Worm (Caenorhabditis elegans) whole organism, L2 larva: Measurements from ENCODE around the gene C53B7.6.

Experiments
- C34F6.9 ChIP-seq: fragments of 150-350 bp; optimal IDR thresholded peaks from 2 replicates; lab custom pipeline; 2014; ENCODE audit warnings: missing biosample characterization, missing genetic modification characterization
- F13H6.1 ChIP-seq: sonication (generic microtip); optimal IDR thresholded peaks from 2 replicates; lab custom pipeline; 2016; ENCODE audit warnings: missing genetic modification characterization, missing compliant biosample characterization
- Y55F3AM.14 ChIP-seq: fragments of 200-800 bp; sonication (Bioruptor generic); optimal IDR thresholded peaks from 2 replicates; lab custom pipeline; 2018; ENCODE audit warnings: mild to moderate bottlenecking, missing genetic modification characterization, missing compliant biosample characterization
- alr-1 ChIP-seq: fragments of 150-350 bp; optimal IDR thresholded peaks from 2 replicates; lab custom pipeline; 2014; ENCODE audit warnings: missing biosample characterization, missing genetic modification characterization
- ceh-16 ChIP-seq: fragments of 150-350 bp; optimal IDR thresholded peaks from 2 replicates; lab custom pipeline; 2014; ENCODE audit warnings: missing biosample characterization, missing genetic modification characterization
- elt-1 ChIP-seq: fragments of 150-350 bp; optimal IDR thresholded peaks from 2 replicates; lab custom pipeline; 2014; ENCODE audit warnings: missing biosample characterization, missing genetic modification characterization
- fos-1 ChIP-seq: fragments of 150-350 bp; optimal IDR thresholded peaks from 2 replicates; lab custom pipeline; 2014; ENCODE audit warnings: missing biosample characterization, missing genetic modification characterization
- gmeb-1 ChIP-seq: fragments of 150-350 bp; optimal IDR thresholded peaks from 2 replicates; lab custom pipeline; 2014; ENCODE audit warnings: missing biosample characterization, missing genetic modification characterization
- lin-13 ChIP-seq: fragments of 150-350 bp; optimal IDR thresholded peaks from 2 replicates; lab custom pipeline; 2014; ENCODE audit warnings: missing biosample characterization, missing genetic modification reagents, missing genetic modification characterization
- lsy-2 ChIP-seq, 2 experiments: fragments of 150-350 bp in 1 of 2; sonication (generic microtip) in 1 of 2; optimal IDR thresholded peaks; 2 replicates each; lab custom pipeline; 2014 to 2017; ENCODE audit warnings: missing biosample characterization in 2 of 2, missing genetic modification characterization in 2 of 2
- mab-5 ChIP-seq: fragments of 150-350 bp; optimal IDR thresholded peaks from 2 replicates; lab custom pipeline; 2014; ENCODE audit warnings: missing biosample characterization, missing genetic modification characterization
- mbf-1 ChIP-seq: sonication (generic microtip); optimal IDR thresholded peaks from 2 replicates; lab custom pipeline; 2017; ENCODE audit warnings: missing biosample characterization, missing genetic modification characterization
- mdl-1 ChIP-seq, 2 experiments: fragments of 150-350 bp in 1 of 2; sonication (generic microtip) in 1 of 2; optimal IDR thresholded peaks; 2 replicates each; lab custom pipeline; 2017; ENCODE audit warnings: missing biosample characterization in 2 of 2, missing genetic modification characterization in 2 of 2
- nhr-129 ChIP-seq: fragments of 150-350 bp; optimal IDR thresholded peaks from 2 replicates; lab custom pipeline; 2014; ENCODE audit warnings: missing biosample characterization, missing genetic modification characterization
- skn-1 ChIP-seq: sonication (generic microtip); optimal IDR thresholded peaks from 2 replicates; lab custom pipeline; 2017; ENCODE audit warnings: missing biosample characterization, missing genetic modification characterization
- sma-9 ChIP-seq, 2 experiments: fragments of 150-350 bp in 1 of 2; sonication (generic microtip) in 1 of 2; optimal IDR thresholded peaks; 2 replicates each; lab custom pipeline; 2014 to 2016; ENCODE audit warnings: missing genetic modification characterization in 2 of 2, mild to moderate bottlenecking in 1 of 2, missing biosample characterization in 1 of 2, missing compliant biosample characterization in 1 of 2, missing genetic modification reagents in 1 of 2, moderate library complexity in 1 of 2
- snpc-4 ChIP-seq: fragments of 150-350 bp; optimal IDR thresholded peaks from 2 replicates; lab custom pipeline; 2014; ENCODE audit warnings: missing biosample characterization, missing genetic modification characterization
- unc-39 ChIP-seq: fragments of 150-350 bp; optimal IDR thresholded peaks from 2 replicates; lab custom pipeline; 2014; ENCODE audit warnings: missing biosample characterization, missing genetic modification characterization
- unc-55 ChIP-seq: fragments of 150-350 bp; sonication (generic microtip); optimal IDR thresholded peaks from 3 replicates; lab custom pipeline; 2014; ENCODE audit warnings: missing biosample characterization, missing genetic modification reagents, missing genetic modification characterization
- unc-62 ChIP-seq: fragments of 150-350 bp; optimal IDR thresholded peaks from 2 replicates; lab custom pipeline; 2014; ENCODE audit warnings: missing biosample characterization, missing genetic modification reagents, missing genetic modification characterization
- ztf-4 ChIP-seq: fragments of 150-350 bp; optimal IDR thresholded peaks from 2 replicates; lab custom pipeline; 2014; ENCODE audit warnings: missing biosample characterization, missing genetic modification characterization

Gene C53B7.6

DNA sequence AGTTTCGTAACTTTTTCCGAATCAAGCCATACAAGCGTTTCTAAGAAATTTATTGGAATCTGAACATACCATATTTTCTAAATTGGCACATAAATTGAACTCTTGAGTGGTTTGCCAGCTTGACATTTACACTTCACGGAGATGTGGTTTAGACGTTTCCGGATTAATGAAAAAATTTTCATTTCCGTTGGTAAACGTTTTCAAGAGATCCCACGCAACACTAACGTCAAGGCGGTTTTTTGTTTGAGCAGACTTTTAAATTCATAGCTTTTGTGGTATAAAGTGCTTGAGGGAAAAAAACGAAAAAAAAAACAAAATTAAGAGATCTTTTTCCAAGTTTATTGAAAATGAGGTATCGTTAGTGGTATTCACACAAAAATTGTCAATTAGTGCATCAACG lies 33.4 kb downstream of the C53B7.6 start, which contains the start of gene F41B4.2:
F41B4.2 (minus strand) TSS at position 101 of the 400 bp plus-strand sequence.
- no peak for TF ChIP-seq mdl-1 (tag; optimal IDR thresholded peaks at IDR 0.05; lab: Kevin White, UChicago)
- TF ChIP-seq elt-1 (tag; lab: Kevin White, UChicago), result no peak
- no peak for TF ChIP-seq lin-13
- TF ChIP-seq ceh-16 (tag; lab: Kevin White, UChicago), result no peak

DNA sequence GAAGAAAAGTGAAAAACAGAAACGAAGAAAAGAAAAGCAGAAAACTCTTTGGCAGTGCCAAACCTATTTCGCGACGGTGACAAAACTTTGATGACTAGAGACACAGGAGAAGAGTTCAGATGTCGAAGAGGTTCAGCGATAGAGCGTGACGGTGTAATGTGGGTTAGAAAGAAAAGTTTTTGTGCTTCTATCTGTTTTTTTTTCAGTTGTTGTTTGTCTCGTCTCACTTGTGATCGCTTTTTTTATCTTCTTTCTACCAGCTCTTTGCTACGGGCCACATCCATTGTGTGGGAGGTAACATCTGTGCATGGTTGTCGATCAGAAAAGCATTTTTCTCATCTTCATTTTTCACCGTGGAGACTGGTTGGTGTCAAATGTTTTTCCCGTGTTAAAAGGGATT lies 42.7 kb downstream of the C53B7.6 start, which contains the start of gene F41B4.1:
F41B4.1 (minus strand) TSS at position 23 of the 400 bp plus-strand sequence.
- TF ChIP-seq mab-5 (tag; lab: Kevin White, UChicago) (no peak), sma-9 (GFP tag; optimal IDR thresholded peaks at IDR 0.05; lab: Kevin White, UChicago) (peak; percentile 59), sma-9 (tag; optimal IDR thresholded peaks at IDR 0.05; lab: Kevin White, UChicago) (no peak), nhr-129 (tag; lab: Kevin White, UChicago) (peak; percentile 53), F13H6.1 (tag; lab: Kevin White, UChicago) (peak; percentile 70), C34F6.9 (peak; percentile 33), ztf-4 (peak; percentile 21), unc-62 (GFP tag; lab: Kevin White, UChicago) (no peak), lsy-2 (tag; optimal IDR thresholded peaks at IDR 0.05; lab: Kevin White, UChicago) (peak in 1 of 2 experiments; percentile 57)

DNA sequence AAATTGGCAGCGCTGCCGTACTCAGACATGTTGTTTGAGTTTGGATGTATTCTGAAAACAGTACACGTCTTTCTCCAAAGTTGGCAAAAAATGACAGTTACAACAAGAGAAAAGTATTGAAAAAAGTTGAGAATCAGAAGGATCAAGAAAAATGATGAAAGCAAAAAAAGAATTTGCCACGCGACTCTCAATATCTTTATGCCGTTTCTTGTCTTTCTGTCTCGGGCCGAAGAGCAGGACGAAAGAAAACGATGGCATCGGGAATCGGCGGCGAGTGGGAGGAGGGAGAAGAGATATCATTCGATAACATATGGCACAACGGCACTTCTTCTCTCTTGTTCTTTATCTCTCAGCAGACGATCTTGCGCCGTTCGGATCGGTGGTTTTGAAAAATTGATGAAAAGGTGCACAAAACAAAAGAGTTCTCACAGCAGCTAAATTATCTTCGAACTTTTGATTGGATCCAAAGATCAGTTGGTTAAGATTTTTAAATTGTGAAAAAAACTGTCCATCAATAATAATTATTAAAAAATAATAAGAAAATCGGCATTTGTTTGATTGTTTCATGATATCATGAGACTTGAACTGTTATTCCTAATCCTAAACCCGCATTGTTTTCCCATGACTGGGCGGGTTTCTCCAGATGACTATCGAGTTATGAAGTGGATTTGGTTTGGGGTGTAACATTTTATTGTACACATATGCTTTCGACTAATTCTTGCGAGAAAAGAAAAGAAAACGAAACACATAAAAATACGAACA lies 45.2 kb downstream of the C53B7.6 start, which contains the start of gene gei-15:
gei-15 (minus strand) TSS at position 51 of the 762 bp plus-strand sequence.
- TF ChIP-seq alr-1 (tag; lab: Kevin White, UChicago) (no peak), lsy-2 (tag; optimal IDR thresholded peaks at IDR 0.05; lab: Kevin White, UChicago) (no peak), F13H6.1 (tag; lab: Kevin White, UChicago) (peak; percentile 29), sma-9 (GFP tag; optimal IDR thresholded peaks at IDR 0.05; lab: Kevin White, UChicago) (peak; percentile 30), sma-9 (tag; optimal IDR thresholded peaks at IDR 0.05; lab: Kevin White, UChicago) (no peak), mbf-1 (tag; lab: Kevin White, UChicago) (no peak), unc-39 (tag; lab: Kevin White, UChicago) (no peak), nhr-129 (tag; lab: Kevin White, UChicago) (peak; percentile 25)

DNA sequence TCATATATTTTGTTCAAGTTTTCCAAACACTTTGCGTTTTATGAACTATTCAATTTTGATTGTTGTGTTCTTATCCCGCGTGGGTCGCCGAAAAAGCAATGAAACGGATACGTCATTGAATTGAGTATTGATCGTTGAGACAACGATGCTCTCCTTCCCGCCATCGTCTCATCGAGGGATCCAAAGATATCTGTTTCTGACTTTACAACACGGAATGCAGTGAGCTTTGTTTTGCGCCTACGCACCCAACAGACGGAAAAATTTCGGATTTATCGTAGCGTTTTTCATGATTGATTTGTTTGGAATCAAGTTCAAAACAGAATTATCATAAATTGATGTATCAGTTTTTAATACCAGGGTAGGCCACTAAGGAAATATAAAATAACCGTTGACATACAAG lies 46.0 kb downstream of the C53B7.6 start:
- TF ChIP-seq sma-9 (GFP tag; optimal IDR thresholded peaks at IDR 0.05; lab: Kevin White, UChicago), result peak; percentile 21
- TF ChIP-seq sma-9 (tag; optimal IDR thresholded peaks at IDR 0.05; lab: Kevin White, UChicago), result no peak
- peak; percentile 27 for TF ChIP-seq nhr-129 (tag; lab: Kevin White, UChicago)
- TF ChIP-seq skn-1 (tag; lab: Kevin White, UChicago), result no peak
- peak; percentile 18 for TF ChIP-seq F13H6.1 (tag; lab: Kevin White, UChicago)
- TF ChIP-seq, all 48 proteins: peak for 3

DNA sequence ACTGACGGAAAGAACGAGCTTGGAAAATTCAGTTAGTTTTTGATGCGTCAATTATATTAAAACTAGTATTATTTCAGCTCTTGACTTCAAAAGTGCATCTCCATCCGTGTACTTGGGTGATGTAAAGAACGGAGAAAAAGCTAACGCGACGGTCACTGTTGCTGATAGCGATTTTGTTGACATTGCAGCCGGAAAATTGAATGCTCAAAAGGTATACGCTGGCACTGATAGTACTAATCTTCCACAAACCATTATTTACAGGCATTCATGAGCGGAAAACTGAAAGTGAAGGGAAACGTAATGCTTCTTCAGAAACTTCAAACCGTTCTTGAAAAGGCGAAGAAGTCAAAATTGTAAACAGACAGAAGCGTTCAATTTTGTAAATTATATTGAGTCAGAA lies 48.9 kb downstream of the C53B7.6 start:
- peak; percentile 57 for TF ChIP-seq fos-1 (tag; lab: Kevin White, UChicago)
- no peak for TF ChIP-seq gmeb-1 (tag; lab: Kevin White, UChicago)

DNA sequence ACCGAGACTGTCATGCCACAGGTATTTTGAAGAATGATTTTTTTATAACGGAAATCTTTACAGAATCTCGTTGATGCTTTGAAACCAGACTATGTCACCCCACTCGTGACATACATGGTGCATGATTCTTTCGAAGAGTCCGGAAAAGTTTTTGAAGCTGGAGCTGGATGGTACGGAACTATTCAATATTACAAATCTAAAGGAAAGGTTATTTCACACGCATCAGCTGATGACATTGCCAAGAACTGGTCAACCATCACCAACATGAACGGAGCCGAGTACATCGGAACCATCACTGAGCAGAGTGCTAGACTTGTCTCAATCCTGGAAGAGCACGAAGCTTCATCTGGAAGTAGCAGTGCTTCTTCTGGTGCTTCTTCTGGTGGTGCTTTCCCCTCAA lies 49.4 kb downstream of the C53B7.6 start:
- TF ChIP-seq unc-39 (tag; lab: Kevin White, UChicago) (no peak), Y55F3AM.14 (GFP tag; lab: Kevin White, UChicago) (no peak), snpc-4 (no peak), skn-1 (tag; lab: Kevin White, UChicago) (no peak), unc-55 (no peak), fos-1 (tag; lab: Kevin White, UChicago) (no peak), gmeb-1 (tag; lab: Kevin White, UChicago) (no peak)
